Fruit fly (Drosophila melanogaster) whole organism, prepupa: ENCODE results near the gene CG4598.

Experiments used
- Blimp-1 ChIP-seq: fragments of 200-800 bp; sonication (Bioruptor generic); optimal IDR thresholded peaks from 3 replicates; lab custom pipeline; 2017; ENCODE audit warnings: missing biosample characterization, missing genetic modification characterization, mild to moderate bottlenecking, moderate library complexity, missing genetic modification reagents
- CG10631 ChIP-seq: fragments of 200-800 bp; sonication (Bioruptor generic); optimal IDR thresholded peaks from 2 replicates; lab custom pipeline; 2016; ENCODE audit warnings: missing biosample characterization, missing genetic modification characterization
- CG10669 ChIP-seq: fragments of 200-800 bp; sonication (Bioruptor generic); optimal IDR thresholded peaks from 3 replicates; lab custom pipeline; 2018; ENCODE audit warnings: missing biosample characterization, mild to moderate bottlenecking, missing genetic modification characterization, moderate library complexity
- CG11294 ChIP-seq: fragments of 200-800 bp; sonication (Bioruptor generic); IDR thresholded peaks from 2 replicates; pipeline ENCODE4 v1.3.6; 2022; ENCODE audit warnings: missing biosample characterization, missing genetic modification characterization
- CG1621 ChIP-seq: fragments of 200-800 bp; sonication (Bioruptor generic); optimal IDR thresholded peaks from 3 replicates; lab custom pipeline; 2018; ENCODE audit warnings: missing biosample characterization, mild to moderate bottlenecking, missing genetic modification characterization
- CG16779 ChIP-seq: fragments of 200-800 bp; sonication (Bioruptor generic); optimal IDR thresholded peaks from 3 replicates; lab custom pipeline; 2017; ENCODE audit warnings: missing biosample characterization, mild to moderate bottlenecking, missing genetic modification characterization
- CG3032 ChIP-seq: fragments of 200-800 bp; optimal IDR thresholded peaks from 2 replicates; lab custom pipeline; 2019; ENCODE audit warnings: missing biosample characterization, mild to moderate bottlenecking, missing genetic modification characterization, moderate library complexity
- CG32006 ChIP-seq: fragments of 200-800 bp; sonication (Bioruptor generic); optimal IDR thresholded peaks from 3 replicates; lab custom pipeline; 2017; ENCODE audit warnings: missing biosample characterization, mild to moderate bottlenecking, missing genetic modification characterization
- CG34406 ChIP-seq: fragments of 200-800 bp; sonication (Bioruptor generic); optimal IDR thresholded peaks from 3 replicates; lab custom pipeline; 2016; ENCODE audit warnings: missing biosample characterization, missing genetic modification characterization
- CG3919 ChIP-seq: fragments of 200-800 bp; sonication (Bioruptor generic); optimal IDR thresholded peaks from 3 replicates; lab custom pipeline; 2016; ENCODE audit warnings: missing biosample characterization, missing genetic modification characterization
- CG4318 ChIP-seq: fragments of 200-800 bp; sonication (Bioruptor generic); optimal IDR thresholded peaks from 3 replicates; lab custom pipeline; 2017; ENCODE audit warnings: missing biosample characterization, mild to moderate bottlenecking, missing genetic modification characterization
- CG6163 ChIP-seq: fragments of 200-800 bp; sonication (Bioruptor generic); IDR thresholded peaks from 3 replicates; pipeline ENCODE4 v1.3.6; 2022; ENCODE audit warnings: missing biosample characterization, missing genetic modification characterization
- CG6808 ChIP-seq: fragments of 200-800 bp; sonication (Bioruptor generic); optimal IDR thresholded peaks from 3 replicates; lab custom pipeline; 2017; ENCODE audit warnings: missing biosample characterization, missing genetic modification characterization, mild to moderate bottlenecking, moderate library complexity, missing genetic modification reagents
- CG6854 ChIP-seq: fragments of 200-800 bp; sonication (Bioruptor generic); optimal IDR thresholded peaks from 2 replicates; lab custom pipeline; 2017; ENCODE audit warnings: missing biosample characterization, mild to moderate bottlenecking, missing genetic modification characterization
- CG7368 ChIP-seq: fragments of 200-800 bp; sonication (Bioruptor generic); optimal IDR thresholded peaks from 3 replicates; lab custom pipeline; 2016; ENCODE audit warnings: missing biosample characterization, missing genetic modification characterization
- CG8632 ChIP-seq: fragments of 200-800 bp; sonication (Bioruptor generic); optimal IDR thresholded peaks from 3 replicates; lab custom pipeline; 2016; ENCODE audit warnings: missing biosample characterization, missing genetic modification characterization
- Eip75B ChIP-seq: fragments of 200-800 bp; sonication (Bioruptor generic); optimal IDR thresholded peaks from 3 replicates; lab custom pipeline; 2016; ENCODE audit warnings: missing biosample characterization, missing genetic modification characterization
- Eip78C ChIP-seq: fragments of 200-800 bp; sonication (Bioruptor generic); peaks from one replicate; lab custom pipeline; 2016; ENCODE audit warnings: missing biosample characterization, missing genetic modification characterization
- Eip93F ChIP-seq: fragments of 200-800 bp; sonication (Bioruptor generic); optimal IDR thresholded peaks from 2 replicates; lab custom pipeline; 2016; ENCODE audit warnings: missing biosample characterization, mild to moderate bottlenecking, missing genetic modification characterization
- Ets21C ChIP-seq: fragments of 200-800 bp; sonication (Bioruptor generic); optimal IDR thresholded peaks from 3 replicates; lab custom pipeline; 2016; ENCODE audit warnings: missing biosample characterization, missing genetic modification characterization
- Gug ChIP-seq: fragments of 200-800 bp; sonication (Bioruptor generic); IDR thresholded peaks from 2 replicates; pipeline ENCODE4 v1.3.6; 2022; ENCODE audit warnings: missing biosample characterization, missing genetic modification characterization
- Hr39 ChIP-seq: fragments of 200-800 bp; sonication (Bioruptor generic); optimal IDR thresholded peaks from 2 replicates; lab custom pipeline; 2016; ENCODE audit warnings: missing biosample characterization, missing genetic modification characterization
- Hr4 ChIP-seq: fragments of 200-800 bp; sonication (Bioruptor generic); optimal IDR thresholded peaks from 3 replicates; lab custom pipeline; 2016; ENCODE audit warnings: missing biosample characterization, missing genetic modification characterization
- Lpt ChIP-seq: fragments of 200-800 bp; sonication (Bioruptor generic); optimal IDR thresholded peaks from 3 replicates; lab custom pipeline; 2016; ENCODE audit warnings: missing biosample characterization, missing genetic modification characterization
- Met ChIP-seq: fragments of 200-800 bp; sonication (Bioruptor generic); optimal IDR thresholded peaks from 3 replicates; lab custom pipeline; 2016; ENCODE audit warnings: missing biosample characterization, missing genetic modification characterization
- OdsH ChIP-seq: fragments of 200-800 bp; sonication (Bioruptor generic); optimal IDR thresholded peaks from 3 replicates; lab custom pipeline; 2016; ENCODE audit warnings: missing biosample characterization, missing genetic modification characterization
- Sox102F ChIP-seq: fragments of 200-800 bp; sonication (Bioruptor generic); optimal IDR thresholded peaks from 2 replicates; lab custom pipeline; 2016; ENCODE audit warnings: missing biosample characterization, mild to moderate bottlenecking, missing genetic modification characterization
- Sox14 ChIP-seq: fragments of 200-800 bp; sonication (Bioruptor generic); optimal IDR thresholded peaks from 3 replicates; lab custom pipeline; 2016; ENCODE audit warnings: missing biosample characterization, missing genetic modification characterization
- Sox15 ChIP-seq: fragments of 200-800 bp; sonication (Bioruptor generic); optimal IDR thresholded peaks from 3 replicates; lab custom pipeline; 2016; ENCODE audit warnings: missing biosample characterization, missing genetic modification characterization
- acj6 ChIP-seq: fragments of 200-800 bp; sonication (Bioruptor generic); optimal IDR thresholded peaks from 3 replicates; lab custom pipeline; 2016; ENCODE audit warnings: missing biosample characterization, missing genetic modification characterization
- dsx ChIP-seq: fragments of 200-800 bp; optimal IDR thresholded peaks from 3 replicates; lab custom pipeline; 2019; ENCODE audit warnings: missing biosample characterization, mild to moderate bottlenecking, missing genetic modification characterization, moderate library complexity; ENCODE audit not compliant: poor library complexity, severe bottlenecking
- eg ChIP-seq: fragments of 200-800 bp; sonication (Bioruptor generic); IDR thresholded peaks from 3 replicates; pipeline ENCODE4 v1.3.6; 2022; ENCODE audit warnings: missing biosample characterization, missing genetic modification characterization
- esn ChIP-seq: fragments of 200-800 bp; sonication (Bioruptor generic); optimal IDR thresholded peaks from 2 replicates; lab custom pipeline; 2016; ENCODE audit warnings: missing biosample characterization, mild to moderate bottlenecking, missing genetic modification characterization, moderate library complexity
- fd59A ChIP-seq: fragments of 200-800 bp; sonication (Bioruptor generic); optimal IDR thresholded peaks from 2 replicates; lab custom pipeline; 2017; ENCODE audit warnings: missing biosample characterization, mild to moderate bottlenecking, missing genetic modification characterization, missing genetic modification reagents
- fkh ChIP-seq: fragments of 200-800 bp; sonication (Bioruptor generic); optimal IDR thresholded peaks from 3 replicates; lab custom pipeline; 2017; ENCODE audit warnings: missing biosample characterization, mild to moderate bottlenecking, missing genetic modification characterization, moderate library complexity
- lz ChIP-seq: fragments of 200-800 bp; sonication (Bioruptor generic); optimal IDR thresholded peaks from 3 replicates; lab custom pipeline; 2016; ENCODE audit warnings: missing biosample characterization, missing genetic modification characterization
- salr ChIP-seq, 2 experiments: fragments of 200-800 bp; sonication (Bioruptor generic); optimal IDR thresholded peaks; 3 replicates each; lab custom pipeline; 2016 to 2018; ENCODE audit warnings: missing biosample characterization in 2 of 2, missing genetic modification characterization in 2 of 2, mild to moderate bottlenecking in 1 of 2
- spab ChIP-seq: fragments of 200-800 bp; sonication (Bioruptor generic); optimal IDR thresholded peaks from 2 replicates; lab custom pipeline; 2017; ENCODE audit warnings: missing biosample characterization, mild to moderate bottlenecking, missing genetic modification characterization, missing genetic modification reagents
- ss ChIP-seq, 2 experiments: fragments of 200-800 bp; sonication (Bioruptor generic); optimal IDR thresholded peaks; 2 replicates in 1 of 2; 3 replicates in 1 of 2; lab custom pipeline; 2017 to 2018; ENCODE audit warnings: mild to moderate bottlenecking in 2 of 2, missing biosample characterization in 2 of 2, missing genetic modification characterization in 2 of 2, moderate library complexity in 1 of 2
- svp ChIP-seq: fragments of 200-800 bp; sonication (Bioruptor generic); peaks from one replicate; lab custom pipeline; 2016; ENCODE audit warnings: missing biosample characterization, missing genetic modification characterization
- topi ChIP-seq: fragments of 200-800 bp; sonication (Bioruptor generic); optimal IDR thresholded peaks from 3 replicates; lab custom pipeline; 2016; ENCODE audit warnings: missing biosample characterization, missing genetic modification characterization

Gene CG4598

dm6 chr2L:9915011-9915850 lies 3.2 kb upstream of the CG4598 start, which contains the start of gene yip2 (continued):
- peak; percentile 91 to 93 for TF ChIP-seq salr (GFP tag; optimal IDR thresholded peaks at IDR 0.05; lab: Kevin White, UChicago)
- TF ChIP-seq ss (GFP tag; optimal IDR thresholded peaks at IDR 0.05; lab: Kevin White, UChicago) = peak; percentile 100
- peak; percentile 99 for TF ChIP-seq svp (GFP tag; lab: Kevin White, UChicago)
- peak; percentile 82 for TF ChIP-seq Eip75B (GFP tag; lab: Kevin White, UChicago)
- TF ChIP-seq CG1621 (tag; lab: Kevin White, UChicago) = peak; percentile 96
- peak; percentile 88 for TF ChIP-seq Sox102F (GFP tag; lab: Kevin White, UChicago)
- peak; percentile 96 for TF ChIP-seq CG7368 (GFP tag; lab: Kevin White, UChicago)
- TF ChIP-seq Gug (GFP tag; lab: Robert Waterston, UW) = peak; percentile 73
- peak; percentile 91 for TF ChIP-seq Eip93F (GFP tag; lab: Kevin White, UChicago)
- no peak for TF ChIP-seq CG4318
- TF ChIP-seq Met (GFP tag; lab: Kevin White, UChicago) = peak; percentile 87
- TF ChIP-seq topi (GFP tag; lab: Kevin White, UChicago) = peak; percentile 82
- TF ChIP-seq Blimp-1 = peak; percentile 96
- TF ChIP-seq eg = peak; percentile 91
- TF ChIP-seq fd59A (GFP tag; lab: Kevin White, UChicago) = peak; percentile 39
- peak; percentile 99 for TF ChIP-seq CG16779 (tag; lab: Kevin White, UChicago)

- TF ChIP-seq CG34406 (no peak), fd59A (GFP tag; lab: Kevin White, UChicago) (no peak), CG3919 (no peak), CG11294 (GFP tag; lab: Robert Waterston, UW) (no peak), CG16779 (tag; lab: Kevin White, UChicago) (no peak), CG6163 (no peak), CG10631 (no peak), Hr39 (no peak), Eip78C (no peak), CG7368 (GFP tag; lab: Kevin White, UChicago) (no peak), Eip75B (GFP tag; lab: Kevin White, UChicago) (no peak), Ets21C (GFP tag; lab: Kevin White, UChicago) (no peak), Sox102F (GFP tag; lab: Kevin White, UChicago) (no peak), OdsH (GFP tag; lab: Kevin White, UChicago) (no peak), CG4318 (no peak)
- TF ChIP-seq, all 60 proteins: peak for 0
Measured at dm6 chr2L:9919218-9919617, 800 bp downstream of the CG4598 start.

- TF ChIP-seq svp (GFP tag; lab: Kevin White, UChicago) (peak; percentile 46), topi (GFP tag; lab: Kevin White, UChicago) (no peak), dsx (GFP tag; lab: Kevin White, UChicago) (no peak), Sox14 (GFP tag; lab: Kevin White, UChicago) (no peak), fkh (GFP tag; lab: Kevin White, UChicago) (no peak)
Measured at dm6 chr2L:9919949-9920348, 1.5 kb downstream of the CG4598 start, which contains the start of gene CG4594. Gene CG4594 (plus strand): TSS chr2L:9920160.

dm6 chr2L:9921401-9921800 lies 3.0 kb downstream of the CG4598 start, which contains the start of gene CG4592:
Gene CG4592 (plus strand): TSS chr2L:9921633.
- peak; percentile 28 for TF ChIP-seq CG4318
- no peak for TF ChIP-seq CG10669 (GFP tag; lab: Kevin White, UChicago)
- peak; percentile 28 for TF ChIP-seq Sox15 (GFP tag; lab: Kevin White, UChicago)
- peak; percentile 44 for TF ChIP-seq Lpt
- peak; percentile 40 for TF ChIP-seq CG16779 (tag; lab: Kevin White, UChicago)
- no peak for TF ChIP-seq CG6854 (GFP tag; lab: Kevin White, UChicago)
- peak; percentile 85 for TF ChIP-seq eg
- peak; percentile 82 for TF ChIP-seq CG3919
- TF ChIP-seq CG6808 (GFP tag; lab: Kevin White, UChicago) = peak; percentile 62
- peak; percentile 83 for TF ChIP-seq Eip75B (GFP tag; lab: Kevin White, UChicago)
- peak; percentile 84 for TF ChIP-seq acj6 (GFP tag; lab: Kevin White, UChicago)
- TF ChIP-seq Met (GFP tag; lab: Kevin White, UChicago) = peak; percentile 82
- TF ChIP-seq Ets21C (GFP tag; lab: Kevin White, UChicago) = no peak
- peak; percentile 13; the same call in 1 of the 2 replicates for TF ChIP-seq CG11294 (GFP tag; lab: Robert Waterston, UW)
- peak; percentile 72 for TF ChIP-seq CG3032
- TF ChIP-seq spab (GFP tag; lab: Kevin White, UChicago) = peak; percentile 44
- TF ChIP-seq ss (GFP tag; optimal IDR thresholded peaks at IDR 0.05; lab: Kevin White, UChicago) = no peak
- peak; percentile 86 for TF ChIP-seq esn (GFP tag; lab: Kevin White, UChicago)
- TF ChIP-seq CG6163 = peak; percentile 84
- TF ChIP-seq Sox102F (GFP tag; lab: Kevin White, UChicago) = peak; percentile 82
- TF ChIP-seq CG32006 (GFP tag; lab: Kevin White, UChicago) = peak; percentile 75
- peak; percentile 78 for TF ChIP-seq Hr4 (GFP tag; lab: Kevin White, UChicago)
- peak; percentile 70 for TF ChIP-seq CG8632 (GFP tag; lab: Kevin White, UChicago)
- peak; percentile 75 for TF ChIP-seq lz (GFP tag; lab: Kevin White, UChicago)
- TF ChIP-seq OdsH (GFP tag; lab: Kevin White, UChicago) = no peak
